Fruit fly (Drosophila melanogaster) whole organism: ENCODE measurements around the gene CG11563.

Experiments used
- CG8478 ChIP-seq: fragments of >200 bp; optimal IDR thresholded peaks from 2 replicates; lab custom pipeline; 2018; ENCODE audit warnings: inconsistent platforms
- Dll ChIP-seq: fragments of >200 bp; optimal IDR thresholded peaks from 2 replicates; lab custom pipeline; 2017
- EcR ChIP-seq, 2 experiments: fragments of >200 bp; optimal IDR thresholded peaks; 2 replicates each; lab custom pipeline; 2017; ENCODE audit warnings: missing biosample characterization in 2 of 2, missing genetic modification characterization in 2 of 2, missing genetic modification reagents in 2 of 2
- pan ChIP-seq: fragments of >200 bp; optimal IDR thresholded peaks from 2 replicates; lab custom pipeline; 2017
- psq ChIP-seq: fragments of >200 bp; optimal IDR thresholded peaks from 2 replicates; lab custom pipeline; 2017
- usp ChIP-seq: fragments of >200 bp; optimal IDR thresholded peaks from 2 replicates; lab custom pipeline; 2017; ENCODE audit warnings: missing biosample characterization, missing genetic modification characterization, mixed read lengths

DNA sequence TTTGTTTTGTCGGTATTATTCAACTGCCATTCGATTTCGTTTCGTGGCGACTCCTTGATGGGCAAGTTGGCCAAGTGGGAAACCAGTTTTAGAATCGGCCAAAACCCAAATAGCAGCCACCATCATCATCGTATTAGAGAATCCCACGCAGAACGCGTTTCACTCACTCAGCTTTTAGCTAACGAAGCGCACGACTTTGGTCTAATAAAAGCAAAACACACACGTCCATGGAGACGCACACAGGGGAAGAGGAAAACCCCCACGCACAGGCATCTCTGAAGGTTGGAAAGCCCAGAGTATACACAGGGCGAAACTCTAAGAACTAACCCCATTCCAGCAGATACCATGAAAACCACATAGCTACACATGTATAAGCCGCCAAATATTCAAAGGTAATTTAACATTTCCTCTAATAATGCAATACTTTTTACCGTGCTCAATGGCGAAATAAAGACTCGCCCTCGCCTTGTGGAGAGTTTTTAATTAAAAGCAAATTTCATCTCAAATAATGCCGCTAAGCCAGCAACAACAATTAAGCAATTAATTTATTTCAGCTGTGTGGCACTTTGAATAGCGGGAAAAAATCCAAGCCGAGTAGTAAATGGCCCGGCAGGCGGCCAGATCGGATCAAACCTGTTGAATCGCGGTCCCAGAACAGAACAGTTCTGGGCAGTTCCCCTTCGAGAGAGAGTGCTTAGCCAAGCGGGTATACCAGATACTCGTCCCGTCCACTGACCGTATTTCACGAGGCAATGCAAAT is 25.4 kb upstream of the CG11563 start:
- TF ChIP-seq CG8478 (lab: Kevin White, UChicago) (no peak), EcR (GFP tag; optimal IDR thresholded peaks at IDR 0.05; lab: Kevin White, UChicago) (no peak), psq (lab: Kevin White, UChicago) (no peak), Dll (no peak), usp (GFP tag; lab: Kevin White, UChicago) (no peak), pan (lab: Kevin White, UChicago) (no peak)
